Fruit fly (Drosophila melanogaster) whole organism, prepupa: Measurements from ENCODE around the gene Best3.

Source experiments
- CG16779 ChIP-seq: fragments of 200-800 bp; sonication (Bioruptor generic); optimal IDR thresholded peaks from 3 replicates; lab custom pipeline; 2017; ENCODE audit warnings: missing biosample characterization, mild to moderate bottlenecking, missing genetic modification characterization
- CG4318 ChIP-seq: fragments of 200-800 bp; sonication (Bioruptor generic); optimal IDR thresholded peaks from 3 replicates; lab custom pipeline; 2017; ENCODE audit warnings: missing biosample characterization, mild to moderate bottlenecking, missing genetic modification characterization
- CG6276 ChIP-seq: fragments of 200-800 bp; sonication (Bioruptor generic); optimal IDR thresholded peaks from 2 replicates; lab custom pipeline; 2017; ENCODE audit warnings: missing biosample characterization, mild to moderate bottlenecking, missing genetic modification characterization
- CG8119 ChIP-seq: fragments of 200-800 bp; sonication (Bioruptor generic); IDR thresholded peaks from 3 replicates; pipeline ENCODE4 v1.3.6; 2022; ENCODE audit warnings: missing biosample characterization, missing genetic modification characterization
- CG8319 ChIP-seq: fragments of 200-800 bp; sonication (Bioruptor generic); optimal IDR thresholded peaks from 3 replicates; lab custom pipeline; 2016; ENCODE audit warnings: missing biosample characterization, missing genetic modification characterization
- Eip93F ChIP-seq: fragments of 200-800 bp; sonication (Bioruptor generic); optimal IDR thresholded peaks from 2 replicates; lab custom pipeline; 2016; ENCODE audit warnings: missing biosample characterization, mild to moderate bottlenecking, missing genetic modification characterization
- Gug ChIP-seq: fragments of 200-800 bp; sonication (Bioruptor generic); IDR thresholded peaks from 2 replicates; pipeline ENCODE4 v1.3.6; 2022; ENCODE audit warnings: missing biosample characterization, missing genetic modification characterization
- OdsH ChIP-seq: fragments of 200-800 bp; sonication (Bioruptor generic); optimal IDR thresholded peaks from 3 replicates; lab custom pipeline; 2016; ENCODE audit warnings: missing biosample characterization, missing genetic modification characterization
- Sox14 ChIP-seq: fragments of 200-800 bp; sonication (Bioruptor generic); optimal IDR thresholded peaks from 3 replicates; lab custom pipeline; 2016; ENCODE audit warnings: missing biosample characterization, missing genetic modification characterization
- lz ChIP-seq: fragments of 200-800 bp; sonication (Bioruptor generic); optimal IDR thresholded peaks from 3 replicates; lab custom pipeline; 2016; ENCODE audit warnings: missing biosample characterization, missing genetic modification characterization
- salr ChIP-seq, 2 experiments: fragments of 200-800 bp; sonication (Bioruptor generic); optimal IDR thresholded peaks; 3 replicates each; lab custom pipeline; 2016 to 2018; ENCODE audit warnings: missing biosample characterization in 2 of 2, missing genetic modification characterization in 2 of 2, mild to moderate bottlenecking in 1 of 2
- topi ChIP-seq: fragments of 200-800 bp; sonication (Bioruptor generic); optimal IDR thresholded peaks from 3 replicates; lab custom pipeline; 2016; ENCODE audit warnings: missing biosample characterization, missing genetic modification characterization

DNA sequence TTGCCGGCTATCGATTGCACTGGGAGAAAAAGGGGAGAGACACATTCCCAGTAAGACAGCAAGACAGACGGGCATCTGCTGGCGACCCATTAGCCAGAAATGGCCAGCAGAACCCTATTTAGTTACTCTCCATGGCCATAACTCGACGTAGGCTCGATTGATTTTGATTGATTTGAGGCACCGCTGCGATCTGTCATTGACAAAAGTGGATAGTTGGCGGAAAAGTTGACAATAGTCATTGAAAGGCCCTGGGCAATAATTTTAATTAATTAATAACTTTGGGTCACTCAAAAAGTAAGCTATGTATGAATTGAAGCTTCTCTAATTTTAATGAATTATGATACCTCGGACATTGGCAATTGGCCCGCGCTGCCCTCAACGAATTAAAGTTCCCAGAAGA, 45.4 kb downstream of the Best3 start:
- no peak for TF ChIP-seq OdsH (GFP tag; lab: Kevin White, UChicago)
- no peak for TF ChIP-seq Eip93F
- no peak for TF ChIP-seq Sox14 (GFP tag; lab: Kevin White, UChicago)
- no peak for TF ChIP-seq CG8319 (GFP tag; lab: Kevin White, UChicago)
- TF ChIP-seq CG6276: no peak
- TF ChIP-seq CG4318 (GFP tag; lab: Kevin White, UChicago): peak; percentile 9
- TF ChIP-seq topi (GFP tag; lab: Kevin White, UChicago): no peak
- TF ChIP-seq lz (GFP tag; lab: Kevin White, UChicago): no peak
- no peak for TF ChIP-seq CG8119 (GFP tag; lab: Robert Waterston, UW)
- TF ChIP-seq salr (GFP tag; optimal IDR thresholded peaks at IDR 0.05; lab: Kevin White, UChicago): peak in 1 of 2 experiments; percentile 1
- TF ChIP-seq CG16779 (tag; lab: Kevin White, UChicago): no peak
- no peak for TF ChIP-seq Gug (GFP tag; lab: Robert Waterston, UW)
